Worm (Caenorhabditis elegans) whole organism, mixed stage, embryonic: Measurements from ENCODE around the gene B0432.11.

Experiments
- bed-3 ChIP-seq: fragments of 200-800 bp; sonication (Bioruptor generic); optimal IDR thresholded peaks from 3 replicates; lab custom pipeline; 2018; ENCODE audit warnings: mild to moderate bottlenecking, missing genetic modification characterization, moderate library complexity, missing compliant biosample characterization
- blmp-1 ChIP-seq: fragments of 150-350 bp; optimal IDR thresholded peaks from 2 replicates; lab custom pipeline; 2014; ENCODE audit warnings: missing biosample characterization, missing genetic modification characterization
- ceh-39 ChIP-seq: fragments of 150-350 bp; optimal IDR thresholded peaks from 2 replicates; lab custom pipeline; 2014; ENCODE audit warnings: missing biosample characterization, missing genetic modification characterization
- ceh-83 ChIP-seq: fragments of 200-800 bp; sonication (Bioruptor generic); optimal IDR thresholded peaks from 2 replicates; lab custom pipeline; 2018; ENCODE audit warnings: mild to moderate bottlenecking, missing genetic modification characterization, missing compliant biosample characterization
- ces-1 ChIP-seq: fragments of 150-350 bp; optimal IDR thresholded peaks from 2 replicates; lab custom pipeline; 2014; ENCODE audit warnings: missing biosample characterization, missing genetic modification reagents, missing genetic modification characterization
- cnd-1 ChIP-seq: fragments of 200-800 bp; sonication (Bioruptor generic); optimal IDR thresholded peaks from 2 replicates; lab custom pipeline; 2018; ENCODE audit warnings: mild to moderate bottlenecking, missing genetic modification characterization, missing compliant biosample characterization
- drap-1 ChIP-seq: fragments of 200-800 bp; sonication (Bioruptor generic); optimal IDR thresholded peaks from 3 replicates; lab custom pipeline; 2018; ENCODE audit warnings: mild to moderate bottlenecking, missing genetic modification characterization, missing compliant biosample characterization
- elt-1 ChIP-seq: sonication (generic microtip); optimal IDR thresholded peaks from 2 replicates; lab custom pipeline; 2017; ENCODE audit warnings: missing genetic modification characterization, mild to moderate bottlenecking, missing compliant biosample characterization, antibody characterized with exemption, moderate library complexity, borderline replicate concordance; ENCODE audit not compliant: insufficient read depth
- flh-1 ChIP-seq: fragments of 200-800 bp; sonication (Bioruptor generic); optimal IDR thresholded peaks from 2 replicates; lab custom pipeline; 2018; ENCODE audit warnings: mild to moderate bottlenecking, missing genetic modification characterization, moderate library complexity, missing compliant biosample characterization
- ham-2 ChIP-seq: fragments of 200-800 bp; sonication (Bioruptor generic); optimal IDR thresholded peaks from 2 replicates; lab custom pipeline; 2018; ENCODE audit warnings: mild to moderate bottlenecking, missing genetic modification characterization, missing compliant biosample characterization
- hlh-1 ChIP-seq: fragments of 150-350 bp; optimal IDR thresholded peaks from 2 replicates; lab custom pipeline; 2014; ENCODE audit warnings: missing biosample characterization, missing genetic modification reagents, missing genetic modification characterization
- lin-13 ChIP-seq: fragments of 150-350 bp; optimal IDR thresholded peaks from 2 replicates; lab custom pipeline; 2014; ENCODE audit warnings: missing biosample characterization, missing genetic modification characterization
- lin-32 ChIP-seq: fragments of 200-800 bp; sonication (Bioruptor generic); optimal IDR thresholded peaks from 2 replicates; lab custom pipeline; 2018; ENCODE audit warnings: mild to moderate bottlenecking, missing genetic modification characterization, missing compliant biosample characterization
- lsy-2 ChIP-seq: fragments of 150-350 bp; optimal IDR thresholded peaks from 2 replicates; lab custom pipeline; 2014; ENCODE audit warnings: missing biosample characterization, missing genetic modification characterization
- mab-5 ChIP-seq: fragments of 150-350 bp; optimal IDR thresholded peaks from 2 replicates; lab custom pipeline; 2014; ENCODE audit warnings: missing biosample characterization, missing genetic modification characterization
- mep-1 ChIP-seq: fragments of 150-350 bp; optimal IDR thresholded peaks from 2 replicates; lab custom pipeline; 2017; ENCODE audit warnings: missing biosample characterization, missing genetic modification reagents, missing genetic modification characterization, inconsistent platforms
- mls-2 ChIP-seq: sonication (generic microtip); optimal IDR thresholded peaks from 2 replicates; lab custom pipeline; 2016; ENCODE audit warnings: mild to moderate bottlenecking, missing genetic modification characterization, moderate library complexity, missing compliant biosample characterization
- nhr-12 ChIP-seq: fragments of 150-350 bp; optimal IDR thresholded peaks from 2 replicates; lab custom pipeline; 2014; ENCODE audit warnings: missing biosample characterization, missing genetic modification characterization
- nhr-2 ChIP-seq: fragments of 150-350 bp; optimal IDR thresholded peaks from 2 replicates; lab custom pipeline; 2014; ENCODE audit warnings: missing biosample characterization, missing genetic modification characterization
- nhr-237 ChIP-seq: fragments of 150-350 bp; optimal IDR thresholded peaks from 2 replicates; lab custom pipeline; 2014; ENCODE audit warnings: missing biosample characterization, missing genetic modification characterization
- nhr-28 ChIP-seq: fragments of 150-350 bp; optimal IDR thresholded peaks from 2 replicates; lab custom pipeline; 2014; ENCODE audit warnings: missing biosample characterization, missing genetic modification characterization
- nhr-76 ChIP-seq: sonication (generic microtip); optimal IDR thresholded peaks from 2 replicates; lab custom pipeline; 2017; ENCODE audit warnings: missing biosample characterization, missing genetic modification characterization
- pha-4 ChIP-seq: fragments of 150-350 bp; optimal IDR thresholded peaks from 2 replicates; lab custom pipeline; 2018; ENCODE audit warnings: missing biosample characterization, missing genetic modification reagents, missing genetic modification characterization
- sem-2 ChIP-seq: fragments of 200-800 bp; sonication (Bioruptor generic); optimal IDR thresholded peaks from 2 replicates; lab custom pipeline; 2018; ENCODE audit warnings: mild to moderate bottlenecking, missing genetic modification characterization, missing compliant biosample characterization
- snpc-4 ChIP-seq: fragments of 150-350 bp; optimal IDR thresholded peaks from 2 replicates; lab custom pipeline; 2014; ENCODE audit warnings: missing biosample characterization, missing genetic modification characterization
- tbx-8 ChIP-seq: fragments of 200-800 bp; sonication (Bioruptor generic); optimal IDR thresholded peaks from 2 replicates; lab custom pipeline; 2018; ENCODE audit warnings: mild to moderate bottlenecking, missing genetic modification characterization, moderate library complexity, missing compliant biosample characterization
- unc-120 ChIP-seq: sonication (generic microtip); optimal IDR thresholded peaks from 2 replicates; lab custom pipeline; 2017; ENCODE audit warnings: missing genetic modification characterization, missing compliant biosample characterization; ENCODE audit not compliant: poor library complexity, severe bottlenecking
- unc-39 ChIP-seq: fragments of 150-350 bp; optimal IDR thresholded peaks from 2 replicates; lab custom pipeline; 2014; ENCODE audit warnings: missing biosample characterization, missing genetic modification characterization
- unc-62 ChIP-seq: fragments of 150-350 bp; optimal IDR thresholded peaks from 2 replicates; lab custom pipeline; 2014; ENCODE audit warnings: missing biosample characterization, missing genetic modification reagents, missing genetic modification characterization
- zip-8 ChIP-seq: fragments of 150-350 bp; optimal IDR thresholded peaks from 2 replicates; lab custom pipeline; 2014; ENCODE audit warnings: missing biosample characterization, missing genetic modification characterization
- ztf-11 ChIP-seq: fragments of 150-350 bp; optimal IDR thresholded peaks from 2 replicates; lab custom pipeline; 2014; ENCODE audit warnings: missing biosample characterization, missing genetic modification characterization

Gene B0432.11

DNA sequence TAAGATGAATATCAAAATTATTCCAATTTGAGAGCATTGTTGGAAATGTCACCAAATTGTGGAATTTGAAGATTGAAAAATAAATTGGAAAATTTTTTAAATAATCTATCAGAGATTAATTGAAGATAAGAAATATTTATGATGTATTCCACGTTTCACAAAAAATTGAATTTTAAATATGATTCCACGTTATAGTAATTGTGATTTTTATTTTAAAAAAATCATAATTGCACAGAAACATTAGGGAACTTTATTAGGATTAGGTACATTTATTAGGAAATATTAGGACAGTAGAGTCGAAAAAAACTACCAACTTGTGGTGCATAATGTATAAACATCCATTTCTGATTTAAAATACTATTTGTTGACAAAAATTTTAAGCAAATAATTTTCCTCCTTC lies at the start of gene B0432.11:
Gene B0432.11, minus strand, starts transcription at position 101 of the 400 bp plus-strand sequence.
- no peak for TF ChIP-seq nhr-28 (tag; lab: Kevin White, UChicago)
- TF ChIP-seq unc-120 = no peak
- TF ChIP-seq mep-1 (tag; lab: Kevin White, UChicago) = no peak
- TF ChIP-seq elt-1 (tag; lab: Kevin White, UChicago) = no peak

- TF ChIP-seq lsy-2 (tag; lab: Kevin White, UChicago) = no peak
- no peak for TF ChIP-seq nhr-237 (tag; lab: Kevin White, UChicago)
- TF ChIP-seq mls-2 = no peak
- no peak for TF ChIP-seq cnd-1 (tag; lab: Kevin White, UChicago)
- TF ChIP-seq zip-8 = no peak
- TF ChIP-seq nhr-76 = no peak
- TF ChIP-seq ham-2 (GFP tag; lab: Kevin White, UChicago) = no peak
- TF ChIP-seq bed-3 (GFP tag; lab: Kevin White, UChicago) = no peak
- TF ChIP-seq pha-4 (tag; lab: Kevin White, UChicago) = no peak
- no peak for TF ChIP-seq drap-1 (GFP tag; lab: Kevin White, UChicago)
- no peak for TF ChIP-seq ztf-11
- no peak for TF ChIP-seq ceh-39 (tag; lab: Kevin White, UChicago)
- TF ChIP-seq unc-62 (GFP tag; lab: Kevin White, UChicago) = no peak
- TF ChIP-seq unc-39 = no peak
- TF ChIP-seq flh-1 = no peak
- no peak for TF ChIP-seq snpc-4 (tag; lab: Kevin White, UChicago)
- TF ChIP-seq mab-5 = no peak
- TF ChIP-seq tbx-8 (GFP tag; lab: Kevin White, UChicago) = no peak
- TF ChIP-seq sem-2 = no peak
- TF ChIP-seq hlh-1 (tag; lab: Kevin White, UChicago) = no peak
- TF ChIP-seq, all 35 proteins: peak for 0
Observed at ce11 chrII:341282-341681, 46.8 kb upstream of the B0432.11 start.

DNA sequence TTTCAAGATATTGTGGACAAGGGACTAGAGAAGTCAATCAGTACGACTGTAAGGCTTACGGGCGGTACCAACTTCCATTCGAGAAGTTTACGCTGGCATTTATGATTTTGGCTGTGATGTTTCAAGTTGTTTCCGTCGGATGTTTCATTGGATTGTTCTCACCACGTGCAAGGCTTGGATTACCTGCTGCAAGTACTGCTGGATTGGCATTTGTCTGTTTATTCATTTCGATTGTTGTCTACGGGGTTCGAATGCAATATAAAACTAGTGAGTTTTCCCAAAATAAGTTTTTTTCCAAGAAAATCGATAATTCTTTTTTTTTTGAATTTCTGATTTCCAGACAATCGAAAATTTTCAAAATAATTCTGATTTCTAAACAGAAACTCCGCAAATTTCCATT lies 46.2 kb upstream of the B0432.11 start:
- TF ChIP-seq flh-1 = no peak
- no peak for TF ChIP-seq nhr-2 (tag; lab: Kevin White, UChicago)
- no peak for TF ChIP-seq blmp-1
- TF ChIP-seq cnd-1 (tag; lab: Kevin White, UChicago) = no peak
- no peak for TF ChIP-seq tbx-8 (GFP tag; lab: Kevin White, UChicago)
- no peak for TF ChIP-seq mls-2
- no peak for TF ChIP-seq nhr-237 (tag; lab: Kevin White, UChicago)
- TF ChIP-seq ztf-11 = no peak
- no peak for TF ChIP-seq mep-1 (tag; lab: Kevin White, UChicago)
- no peak for TF ChIP-seq unc-120
- no peak for TF ChIP-seq hlh-1 (tag; lab: Kevin White, UChicago)

ce11 chrII:340224-340623 lies 45.7 kb upstream of the B0432.11 start, which contains the start of gene clc-31:
Gene clc-31, plus strand, starts transcription at chrII:340524.
- TF ChIP-seq drap-1 (GFP tag; lab: Kevin White, UChicago) = no peak
- no peak for TF ChIP-seq mep-1 (tag; lab: Kevin White, UChicago)
- no peak for TF ChIP-seq ces-1 (GFP tag; lab: Kevin White, UChicago)
- no peak for TF ChIP-seq lsy-2 (tag; lab: Kevin White, UChicago)
- no peak for TF ChIP-seq lin-13 (tag; lab: Kevin White, UChicago)
- TF ChIP-seq nhr-28 (tag; lab: Kevin White, UChicago) = no peak
- TF ChIP-seq ceh-83 (GFP tag; lab: Kevin White, UChicago) = no peak
- no peak for TF ChIP-seq sem-2
- no peak for TF ChIP-seq bed-3 (GFP tag; lab: Kevin White, UChicago)
- TF ChIP-seq lin-32 = no peak
- TF ChIP-seq cnd-1 (tag; lab: Kevin White, UChicago) = no peak
- TF ChIP-seq tbx-8 (GFP tag; lab: Kevin White, UChicago) = no peak
- TF ChIP-seq blmp-1 = no peak
- no peak for TF ChIP-seq nhr-12
- TF ChIP-seq mab-5 = no peak
- TF ChIP-seq unc-39 = no peak
- no peak for TF ChIP-seq nhr-2 (tag; lab: Kevin White, UChicago)

ce11 chrII:337233-337832 lies 42.8 kb upstream of the B0432.11 start, which contains the start of gene cpn-2:
Gene cpn-2, plus strand, starts transcription at chrII:337782.
- TF ChIP-seq blmp-1 (peak; percentile 87), elt-1 (tag; lab: Kevin White, UChicago) (no peak), ham-2 (GFP tag; lab: Kevin White, UChicago) (peak; percentile 57), lsy-2 (tag; lab: Kevin White, UChicago) (no peak), tbx-8 (GFP tag; lab: Kevin White, UChicago) (no peak), ces-1 (GFP tag; lab: Kevin White, UChicago) (no peak)
